Worm (Caenorhabditis elegans) whole organism, L1 larva: ENCODE data around the gene R10E4.11.
A peak's percentile ranks its signal among the peaks of the same experiment; 100 is the strongest.

Source experiments
- C34B4.2 ChIP-seq: sonication (generic microtip); optimal IDR thresholded peaks from 2 replicates; lab custom pipeline; 2017; ENCODE audit warnings: mild to moderate bottlenecking, missing genetic modification characterization, missing compliant biosample characterization
- Y116A8C.19 ChIP-seq: sonication (generic microtip); optimal IDR thresholded peaks from 2 replicates; lab custom pipeline; 2016; ENCODE audit warnings: missing compliant biosample characterization, missing genetic modification characterization, borderline replicate concordance
- aha-1 ChIP-seq: fragments of 150-350 bp; optimal IDR thresholded peaks from 2 replicates; lab custom pipeline; 2014; ENCODE audit warnings: missing biosample characterization, missing genetic modification characterization
- aly-2 ChIP-seq: fragments of 150-350 bp; optimal IDR thresholded peaks from 2 replicates; lab custom pipeline; 2014; ENCODE audit warnings: missing biosample characterization, missing genetic modification characterization
- blmp-1 ChIP-seq: fragments of 150-350 bp; optimal IDR thresholded peaks from 2 replicates; lab custom pipeline; 2014; ENCODE audit warnings: missing biosample characterization, missing genetic modification characterization
- dsc-1 ChIP-seq: sonication (generic microtip); optimal IDR thresholded peaks from 2 replicates; lab custom pipeline; 2016; ENCODE audit warnings: mild to moderate bottlenecking, missing genetic modification characterization, missing compliant biosample characterization
- efl-1 ChIP-seq, 4 experiments: fragments of 150-350 bp; optimal IDR thresholded peaks in 3 of 4; peaks in 1 of 4; 1 replicate in 1 of 4; 2 replicates in 3 of 4; lab custom pipeline; 2014; ENCODE audit warnings: missing biosample characterization in 2 of 4, missing genetic modification characterization in 2 of 4, missing genetic modification reagents in 2 of 4
- efl-3 ChIP-seq: fragments of 200-800 bp; sonication (Bioruptor generic); optimal IDR thresholded peaks from 2 replicates; lab custom pipeline; 2018; ENCODE audit warnings: mild to moderate bottlenecking, missing genetic modification characterization, missing compliant biosample characterization
- egl-13 ChIP-seq: sonication (generic microtip); optimal IDR thresholded peaks from 2 replicates; lab custom pipeline; 2016; ENCODE audit warnings: missing genotype, missing genetic modification reagents, missing genetic modification characterization, missing compliant biosample characterization
- egl-27 ChIP-seq, 2 experiments: fragments of 150-350 bp in 1 of 2; sonication (generic microtip); optimal IDR thresholded peaks; 3 replicates each; lab custom pipeline; 2017 to 2018; ENCODE audit warnings: missing biosample characterization in 2 of 2, missing genetic modification characterization in 2 of 2, missing genetic modification reagents in 2 of 2
- elt-2 ChIP-seq: sonication (generic microtip); optimal IDR thresholded peaks from 2 replicates; lab custom pipeline; 2016; ENCODE audit warnings: missing genetic modification characterization, mild to moderate bottlenecking, inconsistent platforms, missing compliant biosample characterization, missing genetic modification reagents
- elt-3 ChIP-seq, 6 experiments: fragments of 150-350 bp in 1 of 6; sonication (generic microtip); optimal IDR thresholded peaks; 2 replicates each; lab custom pipeline; 2017 to 2018; ENCODE audit warnings: missing biosample characterization in 6 of 6, missing genetic modification characterization in 6 of 6, inconsistent platforms in 1 of 6
- fkh-4 ChIP-seq: sonication (generic microtip); optimal IDR thresholded peaks from 2 replicates; lab custom pipeline; 2016; ENCODE audit warnings: missing compliant biosample characterization, missing genetic modification characterization, borderline replicate concordance
- fkh-8 ChIP-seq: sonication (generic microtip); optimal IDR thresholded peaks from 2 replicates; lab custom pipeline; 2016; ENCODE audit warnings: mild to moderate bottlenecking, missing genetic modification characterization, missing compliant biosample characterization
- isw-1 ChIP-seq: fragments of 200-800 bp; sonication (Bioruptor generic); IDR thresholded peaks from 2 replicates; pipeline ENCODE4 v1.3.6; 2022; ENCODE audit warnings: missing genetic modification characterization, missing compliant biosample characterization
- jun-1 ChIP-seq: fragments of 150-350 bp; optimal IDR thresholded peaks from 2 replicates; lab custom pipeline; 2014; ENCODE audit warnings: missing biosample characterization, missing genetic modification reagents, missing genetic modification characterization
- lin-13 ChIP-seq: fragments of 150-350 bp; optimal IDR thresholded peaks from 2 replicates; lab custom pipeline; 2014; ENCODE audit warnings: missing biosample characterization, missing genetic modification reagents, missing genetic modification characterization
- lin-14 ChIP-seq: fragments of 200-800 bp; sonication (Bioruptor generic); optimal IDR thresholded peaks from 2 replicates; lab custom pipeline; 2018; ENCODE audit warnings: mild to moderate bottlenecking, missing genetic modification characterization, moderate library complexity, missing compliant biosample characterization
- lin-15B ChIP-seq: fragments of 150-350 bp; sonication (generic microtip); optimal IDR thresholded peaks from 3 replicates; lab custom pipeline; 2014; ENCODE audit warnings: missing biosample characterization, missing genetic modification characterization
- lin-35 ChIP-seq, 2 experiments: fragments of 150-350 bp; optimal IDR thresholded peaks; 2 replicates each; lab custom pipeline; 2014; ENCODE audit warnings: missing biosample characterization in 2 of 2, missing genetic modification characterization in 2 of 2, missing genetic modification reagents in 2 of 2
- lin-39 ChIP-seq: fragments of 150-350 bp; optimal IDR thresholded peaks from 2 replicates; lab custom pipeline; 2014; ENCODE audit warnings: missing biosample characterization, missing genetic modification reagents, missing genetic modification characterization
- lir-3 ChIP-seq: sonication (generic microtip); optimal IDR thresholded peaks from 2 replicates; lab custom pipeline; 2016; ENCODE audit warnings: mild to moderate bottlenecking, missing genetic modification characterization, moderate library complexity, missing compliant biosample characterization; ENCODE audit not compliant: poor library complexity
- lsy-2 ChIP-seq, 2 experiments: fragments of 150-350 bp; optimal IDR thresholded peaks; 2 replicates each; lab custom pipeline; 2014; ENCODE audit warnings: missing biosample characterization in 2 of 2, missing genetic modification characterization in 2 of 2
- mab-9 ChIP-seq: fragments of 200-800 bp; sonication (Bioruptor generic); IDR thresholded peaks from 2 replicates; pipeline ENCODE4 v1.3.6; 2022; ENCODE audit warnings: missing genetic modification reagents, missing genetic modification characterization, missing compliant biosample characterization
- mef-2 ChIP-seq: fragments of 150-350 bp; optimal IDR thresholded peaks from 2 replicates; lab custom pipeline; 2014; ENCODE audit warnings: missing biosample characterization, missing genetic modification characterization
- mep-1 ChIP-seq: fragments of 150-350 bp; optimal IDR thresholded peaks from 2 replicates; lab custom pipeline; 2014; ENCODE audit warnings: missing biosample characterization, missing genetic modification characterization
- nhr-12 ChIP-seq: sonication (generic microtip); optimal IDR thresholded peaks from 2 replicates; lab custom pipeline; 2017; ENCODE audit warnings: missing biosample characterization, missing genetic modification characterization
- nhr-19 ChIP-seq: fragments of 200-800 bp; sonication (Bioruptor generic); conservative IDR thresholded peaks from 2 replicates; pipeline ENCODE4 v1.3.6; 2022; ENCODE audit warnings: missing genetic modification characterization, missing compliant biosample characterization
- nhr-237 ChIP-seq: fragments of 150-350 bp; optimal IDR thresholded peaks from 2 replicates; lab custom pipeline; 2014; ENCODE audit warnings: missing biosample characterization, missing genetic modification characterization
- nhr-28 ChIP-seq: fragments of 150-350 bp; optimal IDR thresholded peaks from 2 replicates; lab custom pipeline; 2014; ENCODE audit warnings: missing biosample characterization, missing genetic modification characterization
- nhr-71 ChIP-seq: sonication (generic microtip); optimal IDR thresholded peaks from 2 replicates; lab custom pipeline; 2016; ENCODE audit warnings: mild to moderate bottlenecking, missing genetic modification characterization, moderate library complexity, missing compliant biosample characterization
- nhr-76 ChIP-seq: sonication (generic microtip); optimal IDR thresholded peaks from 2 replicates; lab custom pipeline; 2017; ENCODE audit warnings: missing biosample characterization, missing genetic modification characterization
- nhr-77 ChIP-seq: fragments of 150-350 bp; optimal IDR thresholded peaks from 2 replicates; lab custom pipeline; 2014; ENCODE audit warnings: missing biosample characterization, missing genetic modification characterization
- nhr-84 ChIP-seq: sonication (generic microtip); optimal IDR thresholded peaks from 2 replicates; lab custom pipeline; 2017; ENCODE audit warnings: missing biosample characterization, missing genetic modification characterization
- nhr-90 ChIP-seq: sonication (generic microtip); optimal IDR thresholded peaks from 2 replicates; lab custom pipeline; 2016; ENCODE audit warnings: mild to moderate bottlenecking, missing genetic modification characterization, missing compliant biosample characterization; ENCODE audit not compliant: poor library complexity
- pax-3 ChIP-seq: fragments of 200-800 bp; sonication (Bioruptor generic); optimal IDR thresholded peaks from 2 replicates; lab custom pipeline; 2018; ENCODE audit warnings: mild to moderate bottlenecking, missing genetic modification characterization, moderate library complexity, missing compliant biosample characterization
- pqm-1 ChIP-seq: sonication (generic microtip); optimal IDR thresholded peaks from 3 replicates; lab custom pipeline; 2017; ENCODE audit warnings: missing biosample characterization, missing genetic modification characterization
- skn-1 ChIP-seq: fragments of 150-350 bp; optimal IDR thresholded peaks from 2 replicates; lab custom pipeline; 2014; ENCODE audit warnings: missing biosample characterization, missing genetic modification characterization
- swsn-7 ChIP-seq: sonication (generic microtip); optimal IDR thresholded peaks from 2 replicates; lab custom pipeline; 2016; ENCODE audit warnings: missing genetic modification characterization, missing compliant biosample characterization
- tlp-1 ChIP-seq: fragments of 150-350 bp; optimal IDR thresholded peaks from 2 replicates; lab custom pipeline; 2014; ENCODE audit warnings: missing biosample characterization, missing genetic modification characterization
- unc-62 ChIP-seq: fragments of 150-350 bp; optimal IDR thresholded peaks from 2 replicates; lab custom pipeline; 2014; ENCODE audit warnings: missing biosample characterization, missing genetic modification reagents, missing genetic modification characterization
- unc-86 ChIP-seq: sonication (generic microtip); optimal IDR thresholded peaks from 2 replicates; lab custom pipeline; 2016; ENCODE audit warnings: missing genetic modification characterization, missing compliant biosample characterization
- vab-15 ChIP-seq: sonication (generic microtip); optimal IDR thresholded peaks from 2 replicates; lab custom pipeline; 2017; ENCODE audit warnings: missing genotype, mild to moderate bottlenecking, missing genetic modification characterization, missing compliant biosample characterization
- zag-1 ChIP-seq: fragments of 150-350 bp; optimal IDR thresholded peaks from 2 replicates; lab custom pipeline; 2014; ENCODE audit warnings: missing biosample characterization, missing genetic modification characterization
- ztf-11 ChIP-seq, 2 experiments: sonication (generic microtip); optimal IDR thresholded peaks; 2 replicates each; lab custom pipeline; 2016 to 2017; ENCODE audit warnings: missing genetic modification characterization in 2 of 2, missing biosample characterization in 1 of 2, missing compliant biosample characterization in 1 of 2
- ztf-4 ChIP-seq: fragments of 150-350 bp; optimal IDR thresholded peaks from 2 replicates; lab custom pipeline; 2014; ENCODE audit warnings: missing biosample characterization, missing genetic modification characterization

R10E4.11 gene

ce11 chrIII:4317065-4317752 is 16.4 kb upstream of the R10E4.11 start, which contains the start of gene tag-131 (continued):
- TF ChIP-seq skn-1 (tag; lab: Kevin White, UChicago): no peak
- TF ChIP-seq lin-13 (GFP tag; lab: Kevin White, UChicago): no peak
- peak; percentile 80 for TF ChIP-seq nhr-71 (tag; lab: Kevin White, UChicago)

- no peak for TF ChIP-seq efl-1 (optimal IDR thresholded peaks at IDR 0.05; lab: Kevin White, UChicago)
- no peak for TF ChIP-seq efl-1 (GFP tag; optimal IDR thresholded peaks at IDR 0.05 in 1 of 2; lab: Kevin White, UChicago)
- TF ChIP-seq C34B4.2 (tag; lab: Kevin White, UChicago): no peak
- no peak for TF ChIP-seq lin-15B (tag; lab: Kevin White, UChicago)
- no peak for TF ChIP-seq unc-62
- TF ChIP-seq skn-1 (tag; lab: Kevin White, UChicago): no peak
- no peak for TF ChIP-seq dsc-1 (tag; lab: Kevin White, UChicago)
- no peak for TF ChIP-seq nhr-12 (tag; lab: Kevin White, UChicago)
- TF ChIP-seq efl-3 (GFP tag; lab: Kevin White, UChicago): no peak
- TF ChIP-seq lin-39 (tag; lab: Kevin White, UChicago): no peak
- TF ChIP-seq lin-14: no peak
- TF ChIP-seq fkh-8 (tag; lab: Kevin White, UChicago): no peak
- no peak for TF ChIP-seq unc-86 (tag; lab: Kevin White, UChicago)
- no peak for TF ChIP-seq nhr-77 (tag; lab: Kevin White, UChicago)
- no peak for TF ChIP-seq lin-35 (GFP tag; optimal IDR thresholded peaks at IDR 0.05; lab: Kevin White, UChicago)
- no peak for TF ChIP-seq blmp-1
- TF ChIP-seq pqm-1: no peak
Measured at ce11 chrIII:4314502-4314901, 13.7 kb upstream of the R10E4.11 start.

ce11 chrIII:4313061-4313962 is 12.5 kb upstream of the R10E4.11 start, which contains the start of the genes evl-14 and dcn-1:
Gene evl-14, minus strand, starts transcription at chrIII:4313128.
Gene dcn-1, plus strand, starts transcription at chrIII:4313912.
- TF ChIP-seq Y116A8C.19 (tag; lab: Kevin White, UChicago) (no peak), nhr-28 (tag; lab: Kevin White, UChicago) (no peak), zag-1 (tag; lab: Kevin White, UChicago) (no peak), lsy-2 (tag; optimal IDR thresholded peaks at IDR 0.05; lab: Kevin White, UChicago) (peak; percentile 81 to 90), mab-9 (GFP tag; lab: Robert Waterston, UW) (no peak), efl-3 (GFP tag; lab: Kevin White, UChicago) (no peak), aly-2 (tag; lab: Kevin White, UChicago) (peak; percentile 15), nhr-237 (tag; lab: Kevin White, UChicago) (no peak), egl-13 (tag; lab: Kevin White, UChicago) (peak; percentile 29), mep-1 (tag; lab: Kevin White, UChicago) (peak; percentile 86), nhr-84 (tag; lab: Kevin White, UChicago) (no peak), tlp-1 (tag; lab: Kevin White, UChicago) (no peak), egl-27 (tag; optimal IDR thresholded peaks at IDR 0.05; lab: Kevin White, UChicago) (no peak), nhr-76 (tag; lab: Kevin White, UChicago) (no peak), ztf-11 (tag; optimal IDR thresholded peaks at IDR 0.05; lab: Kevin White, UChicago) (no peak), elt-3 (tag; optimal IDR thresholded peaks at IDR 0.05; lab: Kevin White, UChicago) (peak in 1 of 6 experiments; percentile 84), pax-3 (no peak), vab-15 (tag; lab: Kevin White, UChicago) (no peak), isw-1 (GFP tag; lab: Robert Waterston, UW) (peak; percentile 48), ztf-4 (tag; lab: Kevin White, UChicago) (no peak), jun-1 (tag; lab: Kevin White, UChicago) (peak; percentile 50), mef-2 (tag; lab: Kevin White, UChicago) (no peak), fkh-4 (tag; lab: Kevin White, UChicago) (no peak), nhr-19 (GFP tag; lab: Robert Waterston, UW) (no peak; the same call in none of the 2 replicates), lir-3 (tag; lab: Kevin White, UChicago) (peak; percentile 61), aha-1 (tag; lab: Kevin White, UChicago) (no peak), nhr-90 (tag; lab: Kevin White, UChicago) (peak; percentile 64), swsn-7 (tag; lab: Kevin White, UChicago) (peak; percentile 78), elt-2 (tag; lab: Kevin White, UChicago) (no peak)
